Fruit fly (Drosophila melanogaster): ENCODE data around the gene CG3165.
A peak's percentile ranks its signal among the peaks of the same experiment; 100 is the strongest.

The CG3165 gene

dm6 chr2L:2986776-2987175, 9.9 kb downstream of the CG3165 start:
- no peak for TF ChIP-seq pad (GFP tag; optimal IDR thresholded peaks at IDR 0.05)
- no peak for TF ChIP-seq cic (GFP tag; optimal IDR thresholded peaks at IDR 0.05)
- no peak for TF ChIP-seq CG14711 (tag; optimal IDR thresholded peaks at IDR 0.05)
- no peak for TF ChIP-seq toe (GFP tag; optimal IDR thresholded peaks at IDR 0.05)
- no peak for TF ChIP-seq tj (GFP tag; optimal IDR thresholded peaks at IDR 0.05)
- no peak for TF ChIP-seq bab1 (GFP tag; optimal IDR thresholded peaks at IDR 0.05)
- no peak for TF ChIP-seq CG33017 (tag; optimal IDR thresholded peaks at IDR 0.05)
- TF ChIP-seq CG12768 (GFP tag; optimal IDR thresholded peaks at IDR 0.05) = no peak

- TF ChIP-seq pad (GFP tag; optimal IDR thresholded peaks at IDR 0.05) = peak; percentile 73
- no peak for TF ChIP-seq toe (GFP tag; optimal IDR thresholded peaks at IDR 0.05)
- TF ChIP-seq bab1 (GFP tag; optimal IDR thresholded peaks at IDR 0.05) = peak; percentile 65
- peak; percentile 82 for TF ChIP-seq Mnt (GFP tag; optimal IDR thresholded peaks at IDR 0.05)
- TF ChIP-seq CG14711 (tag; optimal IDR thresholded peaks at IDR 0.05) = peak; percentile 80
- peak; percentile 77 for TF ChIP-seq Clk (GFP tag; optimal IDR thresholded peaks at IDR 0.05)
- peak; percentile 80 for TF ChIP-seq tj (GFP tag; optimal IDR thresholded peaks at IDR 0.05)
- peak; percentile 87 for TF ChIP-seq CG12768 (GFP tag; optimal IDR thresholded peaks at IDR 0.05)
- TF ChIP-seq Crg-1 (GFP tag; optimal IDR thresholded peaks at IDR 0.05) = peak; percentile 79
- TF ChIP-seq CG7045 (GFP tag; optimal IDR thresholded peaks at IDR 0.05) = peak; percentile 85
- no peak for TF ChIP-seq kay (GFP tag; ENCODE audit: borderline replicate concordance)
- no peak for TF ChIP-seq CG5204 (GFP tag; optimal IDR thresholded peaks at IDR 0.05)
- peak; percentile 82 for TF ChIP-seq CG33017 (tag; optimal IDR thresholded peaks at IDR 0.05)
- peak; percentile 77 for TF ChIP-seq ovo (GFP tag; optimal IDR thresholded peaks at IDR 0.05)
- TF ChIP-seq CG11617 (GFP tag; optimal IDR thresholded peaks at IDR 0.05) = peak; percentile 92
- peak; percentile 56 for TF ChIP-seq cic (GFP tag; optimal IDR thresholded peaks at IDR 0.05)
- TF ChIP-seq Hr96 (GFP tag; optimal IDR thresholded peaks at IDR 0.05) = no peak
- peak; percentile 90 for TF ChIP-seq CG7101 (tag; optimal IDR thresholded peaks at IDR 0.05)
- TF ChIP-seq CG1620 (GFP tag; optimal IDR thresholded peaks at IDR 0.05) = peak; percentile 81
- no peak for TF ChIP-seq cnc (optimal IDR thresholded peaks at IDR 0.05)
These were observed 10.9 kb downstream of the CG3165 start, which contains the start of the genes Chd1 and Bem46 for dm6 chr2L:2987681-2988381. Chd1 (minus strand) TSS chr2L:2987723. Bem46 (plus strand) TSS chr2L:2988116.

dm6 chr2L:2992664-2993174, 15.8 kb downstream of the CG3165 start, which contains the start of the genes okr and CG3558:
okr (minus strand) TSS chr2L:2992759.
CG3558 (plus strand) TSS chr2L:2992870.
- TF ChIP-seq CG12768 (GFP tag; optimal IDR thresholded peaks at IDR 0.05) (no peak), CG5204 (GFP tag; optimal IDR thresholded peaks at IDR 0.05) (no peak), CG14711 (tag; optimal IDR thresholded peaks at IDR 0.05) (no peak), bab1 (GFP tag; optimal IDR thresholded peaks at IDR 0.05) (peak; percentile 42), CG7101 (tag; optimal IDR thresholded peaks at IDR 0.05) (no peak), cnc (optimal IDR thresholded peaks at IDR 0.05) (no peak)

DNA sequence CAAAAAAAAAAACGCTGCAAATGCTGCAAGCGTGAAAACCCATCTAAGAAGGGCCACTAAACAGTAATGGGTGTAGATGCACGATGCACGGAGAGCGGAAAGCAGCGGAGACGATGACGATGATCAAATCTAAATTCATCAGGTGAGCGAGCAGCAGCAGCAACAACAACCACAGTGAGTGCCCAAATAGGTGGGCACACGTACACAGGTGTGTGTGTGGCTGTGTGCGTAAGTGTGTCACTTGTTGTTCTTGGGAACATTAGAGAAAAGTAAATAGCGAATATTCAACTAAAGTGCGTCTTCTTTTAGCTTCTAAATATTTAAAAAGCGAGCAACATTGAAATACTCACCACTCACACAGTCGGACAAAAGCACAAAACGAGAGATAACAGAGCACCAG, 16.3 kb downstream of the CG3165 start:
- no peak for TF ChIP-seq CG7045 (GFP tag; optimal IDR thresholded peaks at IDR 0.05)
- TF ChIP-seq Mnt (GFP tag; optimal IDR thresholded peaks at IDR 0.05) = peak; percentile 25
- TF ChIP-seq cnc (optimal IDR thresholded peaks at IDR 0.05) = no peak
- TF ChIP-seq tj (GFP tag; optimal IDR thresholded peaks at IDR 0.05) = no peak
- no peak for TF ChIP-seq cic (GFP tag; optimal IDR thresholded peaks at IDR 0.05)
- no peak for TF ChIP-seq Hr96 (GFP tag; optimal IDR thresholded peaks at IDR 0.05)
- peak; percentile 58 for TF ChIP-seq CG12768 (GFP tag; optimal IDR thresholded peaks at IDR 0.05)
- TF ChIP-seq Clk (GFP tag; optimal IDR thresholded peaks at IDR 0.05) = no peak
- TF ChIP-seq pad (GFP tag; optimal IDR thresholded peaks at IDR 0.05) = no peak
- no peak for TF ChIP-seq CG33017 (tag; optimal IDR thresholded peaks at IDR 0.05)
- TF ChIP-seq CG5204 (GFP tag; optimal IDR thresholded peaks at IDR 0.05) = no peak
- no peak for TF ChIP-seq CG1620 (GFP tag; optimal IDR thresholded peaks at IDR 0.05)
- no peak for TF ChIP-seq bab1 (GFP tag; optimal IDR thresholded peaks at IDR 0.05)
- TF ChIP-seq kay (GFP tag; ENCODE audit: borderline replicate concordance) = no peak
- no peak for TF ChIP-seq Crg-1 (GFP tag; optimal IDR thresholded peaks at IDR 0.05)
- TF ChIP-seq CG11617 (GFP tag; optimal IDR thresholded peaks at IDR 0.05) = no peak
- no peak for TF ChIP-seq ovo (GFP tag; optimal IDR thresholded peaks at IDR 0.05)

DNA sequence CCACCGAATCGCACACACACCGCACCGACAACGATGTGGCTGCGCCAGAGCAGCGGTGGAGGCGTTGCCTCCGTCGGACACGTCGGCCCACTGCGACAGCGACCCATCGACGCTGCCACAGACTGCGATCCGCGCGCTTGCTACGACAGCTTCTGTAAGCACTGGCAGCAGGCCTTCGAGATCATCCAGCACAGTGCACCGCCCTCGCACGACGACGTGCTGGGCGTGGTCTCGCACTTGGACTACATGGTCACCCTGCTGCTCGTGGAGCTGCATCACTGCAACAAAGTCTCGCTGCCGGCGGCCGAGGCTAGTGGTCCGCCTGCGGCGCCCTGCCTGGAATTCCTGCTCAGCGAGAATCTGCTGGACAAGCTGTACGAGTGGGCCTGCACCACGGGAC, 16.8 kb downstream of the CG3165 start:
- TF ChIP-seq toe (GFP tag; optimal IDR thresholded peaks at IDR 0.05) (no peak), Clk (GFP tag; optimal IDR thresholded peaks at IDR 0.05) (no peak), bab1 (GFP tag; optimal IDR thresholded peaks at IDR 0.05) (no peak), Crg-1 (GFP tag; optimal IDR thresholded peaks at IDR 0.05) (no peak), Mnt (GFP tag; optimal IDR thresholded peaks at IDR 0.05) (no peak)

dm6 chr2L:2999113-2999512, 22.2 kb downstream of the CG3165 start, which contains the start of gene Ccdc85:
Ccdc85 (plus strand) TSS chr2L:2999286.
- TF ChIP-seq bab1 (GFP tag; optimal IDR thresholded peaks at IDR 0.05) (peak; percentile 19), CG5204 (GFP tag; optimal IDR thresholded peaks at IDR 0.05) (no peak), CG12768 (GFP tag; optimal IDR thresholded peaks at IDR 0.05) (no peak), CG1620 (GFP tag; optimal IDR thresholded peaks at IDR 0.05) (no peak), ovo (GFP tag; optimal IDR thresholded peaks at IDR 0.05) (no peak), tj (GFP tag; optimal IDR thresholded peaks at IDR 0.05) (peak; percentile 61), Crg-1 (GFP tag; optimal IDR thresholded peaks at IDR 0.05) (no peak), toe (GFP tag; optimal IDR thresholded peaks at IDR 0.05) (no peak), CG14711 (tag; optimal IDR thresholded peaks at IDR 0.05) (no peak), Clk (GFP tag; optimal IDR thresholded peaks at IDR 0.05) (no peak)
